Worm (Caenorhabditis elegans) whole organism, young adult: ENCODE data around the gene C48B4.3.
A peak's percentile ranks its signal among the peaks of the same experiment; 100 is the strongest.

Source experiments
- B0035.1 ChIP-seq: sonication (generic microtip); optimal IDR thresholded peaks from 2 replicates; lab custom pipeline; 2016; ENCODE audit warnings: missing genetic modification characterization, mild to moderate bottlenecking, missing compliant biosample characterization, missing genotype, missing genetic modification reagents
- B0336.3 ChIP-seq: fragments of 200-800 bp; sonication (Bioruptor generic); IDR thresholded peaks from 2 replicates; pipeline ENCODE4 v1.3.6; 2022; ENCODE audit warnings: missing genetic modification characterization, missing compliant biosample characterization
- F10E7.11 ChIP-seq: sonication (generic microtip); optimal IDR thresholded peaks from 2 replicates; lab custom pipeline; 2017; ENCODE audit warnings: mild to moderate bottlenecking, missing genetic modification characterization, moderate library complexity, missing compliant biosample characterization
- F23B12.7 ChIP-seq: sonication (generic microtip); optimal IDR thresholded peaks from 2 replicates; lab custom pipeline; 2017; ENCODE audit warnings: missing genetic modification characterization, mild to moderate bottlenecking, missing compliant biosample characterization, antibody characterized with exemption, moderate library complexity; ENCODE audit not compliant: insufficient read depth
- F39B2.1 ChIP-seq: fragments of 200-800 bp; sonication (Bioruptor generic); IDR thresholded peaks from 2 replicates; pipeline ENCODE4 v1.3.6; 2022; ENCODE audit warnings: missing genetic modification reagents, missing genetic modification characterization, missing compliant biosample characterization
- F57A8.1 ChIP-seq: fragments of 200-800 bp; sonication (Bioruptor generic); optimal IDR thresholded peaks from 2 replicates; lab custom pipeline; 2018; ENCODE audit warnings: mild to moderate bottlenecking, missing genetic modification characterization, moderate library complexity, missing compliant biosample characterization
- T07F8.4 ChIP-seq: sonication (generic microtip); optimal IDR thresholded peaks from 2 replicates; lab custom pipeline; 2016; ENCODE audit warnings: mild to moderate bottlenecking, missing genetic modification characterization, moderate library complexity, missing compliant biosample characterization
- Y53F4B.3 ChIP-seq: fragments of 200-800 bp; sonication (Bioruptor generic); IDR thresholded peaks from 2 replicates; pipeline ENCODE4 v1.3.6; 2022; ENCODE audit warnings: missing genetic modification reagents, missing genetic modification characterization, missing compliant biosample characterization
- Y56A3A.18 ChIP-seq: fragments of 200-800 bp; sonication (Bioruptor generic); IDR thresholded peaks from 2 replicates; pipeline ENCODE4 v1.3.6; 2022; ENCODE audit warnings: missing genetic modification reagents, missing genetic modification characterization, missing compliant biosample characterization
- akir-1 ChIP-seq: fragments of 200-800 bp; sonication (Bioruptor generic); optimal IDR thresholded peaks from 2 replicates; lab custom pipeline; 2018; ENCODE audit warnings: mild to moderate bottlenecking, missing genetic modification characterization, moderate library complexity, missing compliant biosample characterization
- aptf-3 ChIP-seq: fragments of 200-800 bp; sonication (Bioruptor generic); IDR thresholded peaks from 2 replicates; pipeline ENCODE4 v1.3.6; 2022; ENCODE audit warnings: missing genetic modification characterization, missing compliant biosample characterization
- atf-7 ChIP-seq: sonication (generic microtip); optimal IDR thresholded peaks from 2 replicates; lab custom pipeline; 2017; ENCODE audit warnings: mild to moderate bottlenecking, missing genetic modification characterization, missing compliant biosample characterization
- attf-5 ChIP-seq: fragments of 200-800 bp; sonication (Bioruptor generic); optimal IDR thresholded peaks from 2 replicates; lab custom pipeline; 2018; ENCODE audit warnings: mild to moderate bottlenecking, missing genetic modification characterization, missing compliant biosample characterization
- cebp-1 ChIP-seq, 2 experiments: fragments of 200-800 bp in 1 of 2; sonication (Bioruptor generic) in 1 of 2; sonication (generic microtip) in 1 of 2; IDR thresholded peaks in 1 of 2; optimal IDR thresholded peaks in 1 of 2; 2 replicates each; pipeline versions ENCODE4 v1.3.6 to Lab custom; 2017 to 2022; ENCODE audit warnings: missing compliant biosample characterization in 2 of 2, missing genetic modification characterization in 2 of 2, mild to moderate bottlenecking in 1 of 2, missing genetic modification reagents in 1 of 2, moderate library complexity in 1 of 2
- cebp-2 ChIP-seq: fragments of 200-800 bp; sonication (Bioruptor generic); IDR thresholded peaks from 2 replicates; pipeline ENCODE4 v1.3.6; 2022; ENCODE audit warnings: missing genetic modification characterization, missing compliant biosample characterization
- ceh-100 ChIP-seq: fragments of 200-800 bp; sonication (Bioruptor generic); IDR thresholded peaks from 2 replicates; pipeline ENCODE4 v1.3.6; 2022; ENCODE audit warnings: missing genetic modification reagents, missing genetic modification characterization, missing compliant biosample characterization
- ceh-27 ChIP-seq: fragments of 200-800 bp; sonication (Bioruptor generic); optimal IDR thresholded peaks from 2 replicates; lab custom pipeline; 2018; ENCODE audit warnings: mild to moderate bottlenecking, missing genetic modification characterization, moderate library complexity, missing compliant biosample characterization
- ceh-40 ChIP-seq: fragments of 200-800 bp; sonication (Bioruptor generic); IDR thresholded peaks from 2 replicates; pipeline ENCODE4 v1.3.6; 2022; ENCODE audit warnings: missing genetic modification characterization, missing compliant biosample characterization
- ceh-58 ChIP-seq: fragments of 200-800 bp; sonication (Bioruptor generic); IDR thresholded peaks from 2 replicates; pipeline ENCODE4 v1.3.6; 2022; ENCODE audit warnings: missing genetic modification characterization, missing compliant biosample characterization
- ceh-91 ChIP-seq: fragments of 200-800 bp; sonication (Bioruptor generic); IDR thresholded peaks from 2 replicates; pipeline ENCODE4 v1.3.6; 2022; ENCODE audit warnings: missing genetic modification reagents, missing genetic modification characterization, missing compliant biosample characterization
- die-1 ChIP-seq: sonication (generic microtip); optimal IDR thresholded peaks from 2 replicates; lab custom pipeline; 2016; ENCODE audit warnings: missing genotype, mild to moderate bottlenecking, missing genetic modification characterization, missing compliant biosample characterization
- dox-1 ChIP-seq: fragments of 200-800 bp; sonication (Bioruptor generic); IDR thresholded peaks from 2 replicates; pipeline ENCODE4 v1.3.6; 2022; ENCODE audit warnings: missing genetic modification reagents, missing genetic modification characterization, missing compliant biosample characterization
- efl-1 ChIP-seq: fragments of 150-350 bp; optimal IDR thresholded peaks from 2 replicates; lab custom pipeline; 2014; ENCODE audit warnings: missing biosample characterization, missing genetic modification reagents, missing genetic modification characterization
- ets-4 ChIP-seq: fragments of 200-800 bp; sonication (Bioruptor generic); optimal IDR thresholded peaks from 2 replicates; lab custom pipeline; 2018; ENCODE audit warnings: mild to moderate bottlenecking, missing genetic modification characterization, missing compliant biosample characterization
- gei-17 ChIP-seq: fragments of 200-800 bp; sonication (Bioruptor generic); optimal IDR thresholded peaks from 2 replicates; lab custom pipeline; 2018; ENCODE audit warnings: mild to moderate bottlenecking, missing genetic modification characterization, missing compliant biosample characterization
- hsf-1 ChIP-seq: fragments of 200-800 bp; sonication (Bioruptor generic); IDR thresholded peaks from 2 replicates; pipeline ENCODE4 v1.3.6; 2022; ENCODE audit warnings: missing genetic modification reagents, missing genetic modification characterization, missing compliant biosample characterization
- let-526 ChIP-seq: fragments of 200-800 bp; sonication (Bioruptor generic); IDR thresholded peaks from 2 replicates; pipeline ENCODE4 v1.3.6; 2022; ENCODE audit warnings: missing genetic modification reagents, missing genetic modification characterization, missing compliant biosample characterization
- lin-26 ChIP-seq: fragments of 200-800 bp; sonication (Bioruptor generic); IDR thresholded peaks from 2 replicates; pipeline ENCODE4 v1.3.6; 2022; ENCODE audit warnings: missing genetic modification reagents, missing genetic modification characterization, missing compliant biosample characterization
- lsy-27 ChIP-seq: sonication (generic microtip); optimal IDR thresholded peaks from 2 replicates; lab custom pipeline; 2017; ENCODE audit warnings: missing genetic modification characterization, mild to moderate bottlenecking, missing compliant biosample characterization, antibody characterized with exemption, missing genotype, borderline replicate concordance; ENCODE audit not compliant: insufficient read depth
- mcd-1 ChIP-seq: fragments of 200-800 bp; sonication (Bioruptor generic); IDR thresholded peaks from 2 replicates; pipeline ENCODE4 v1.3.6; 2022; ENCODE audit warnings: missing genetic modification reagents, missing genetic modification characterization, missing compliant biosample characterization
- nfya-2 ChIP-seq: fragments of 200-800 bp; sonication (Bioruptor generic); IDR thresholded peaks from 2 replicates; pipeline ENCODE4 v1.3.6; 2022; ENCODE audit warnings: missing genetic modification reagents, missing genetic modification characterization, missing compliant biosample characterization
- nhr-120 ChIP-seq: fragments of 200-800 bp; sonication (Bioruptor generic); IDR thresholded peaks from 2 replicates; pipeline ENCODE4 v1.3.6; 2022; ENCODE audit warnings: missing genetic modification characterization, missing compliant biosample characterization
- nhr-179 ChIP-seq: sonication (generic microtip); optimal IDR thresholded peaks from 2 replicates; lab custom pipeline; 2016; ENCODE audit warnings: mild to moderate bottlenecking, missing genetic modification characterization, missing compliant biosample characterization
- nhr-80 ChIP-seq: sonication (generic microtip); optimal IDR thresholded peaks from 2 replicates; lab custom pipeline; 2016; ENCODE audit warnings: missing genetic modification characterization, missing compliant biosample characterization
- repo-1 ChIP-seq: sonication (generic microtip); optimal IDR thresholded peaks from 2 replicates; lab custom pipeline; 2017; ENCODE audit warnings: mild to moderate bottlenecking, missing genetic modification characterization, missing compliant biosample characterization
- somi-1 ChIP-seq: fragments of 200-800 bp; sonication (Bioruptor generic); optimal IDR thresholded peaks from 2 replicates; lab custom pipeline; 2018; ENCODE audit warnings: mild to moderate bottlenecking, missing genetic modification characterization, missing compliant biosample characterization
- tbp1 ChIP-seq: fragments of 200-800 bp; sonication (Bioruptor generic); optimal IDR thresholded peaks from 2 replicates; lab custom pipeline; 2018; ENCODE audit warnings: mild to moderate bottlenecking, missing genetic modification characterization, missing compliant biosample characterization
- tbx-9 ChIP-seq: sonication (generic microtip); optimal IDR thresholded peaks from 2 replicates; lab custom pipeline; 2016; ENCODE audit warnings: borderline replicate concordance, missing genetic modification characterization, inconsistent platforms, missing compliant biosample characterization
- zfh-2 ChIP-seq: fragments of 200-800 bp; sonication (Bioruptor generic); conservative IDR thresholded peaks from 2 replicates; pipeline ENCODE4 v1.3.6; 2022; ENCODE audit warnings: missing genetic modification reagents, missing genetic modification characterization, missing compliant biosample characterization
- ztf-6 ChIP-seq: fragments of 200-800 bp; sonication (Bioruptor generic); IDR thresholded peaks from 2 replicates; pipeline ENCODE4 v1.3.6; 2022; ENCODE audit warnings: missing genetic modification reagents, missing genetic modification characterization, missing compliant biosample characterization

C48B4.3 gene

ce11 chrIII:9597044-9597443 lies 14.9 kb upstream of the C48B4.3 start, which contains the start of gene C48B4.12:
C48B4.12 (plus strand) TSS chrIII:9597344.
- TF ChIP-seq F39B2.1 (GFP tag; lab: Robert Waterston, UW) (no peak), repo-1 (tag; lab: Kevin White, UChicago) (no peak)
- TF ChIP-seq, all 124 proteins: peak for 0

- TF ChIP-seq akir-1 (GFP tag; lab: Kevin White, UChicago): no peak
- no peak for TF ChIP-seq repo-1 (tag; lab: Kevin White, UChicago)
- no peak for TF ChIP-seq dox-1
- TF ChIP-seq lin-26 (GFP tag; lab: Robert Waterston, UW): no peak
- TF ChIP-seq nfya-2 (GFP tag; lab: Robert Waterston, UW): no peak
- TF ChIP-seq aptf-3: no peak
Measured at ce11 chrIII:9595563-9595962, 13.4 kb upstream of the C48B4.3 start, which contains the start of gene rom-2. rom-2 (minus strand) TSS chrIII:9595663.

- TF ChIP-seq Y56A3A.18 (GFP tag; lab: Robert Waterston, UW) (no peak), die-1 (tag; lab: Kevin White, UChicago) (no peak), nhr-80 (peak; percentile 78), tbx-9 (tag; lab: Kevin White, UChicago) (no peak), F23B12.7 (no peak)
Measured at ce11 chrIII:9592118-9592517, 9.9 kb upstream of the C48B4.3 start, which contains the start of gene acox-1.5. acox-1.5 (minus strand) TSS chrIII:9592192.

ce11 chrIII:9590212-9590611 lies 8.0 kb upstream of the C48B4.3 start:
- TF ChIP-seq cebp-1 (GFP tag; IDR thresholded peaks at IDR 0.05; lab: Robert Waterston, UW) (no peak), cebp-1 (tag; optimal IDR thresholded peaks at IDR 0.05; lab: Kevin White, UChicago) (peak; percentile 54), efl-1 (GFP tag; lab: Kevin White, UChicago) (no peak), ets-4 (peak; percentile 24), ceh-58 (GFP tag; lab: Robert Waterston, UW) (no peak), B0035.1 (tag; lab: Kevin White, UChicago) (no peak), F57A8.1 (GFP tag; lab: Kevin White, UChicago) (no peak), nhr-80 (peak; percentile 80), ceh-27 (no peak), Y56A3A.18 (GFP tag; lab: Robert Waterston, UW) (no peak), atf-7 (tag; lab: Kevin White, UChicago) (no peak), T07F8.4 (no peak)

ce11 chrIII:9585314-9585713 lies 3.1 kb upstream of the C48B4.3 start:
- TF ChIP-seq ztf-6 (no peak), B0336.3 (GFP tag; lab: Robert Waterston, UW) (no peak), ets-4 (no peak), lsy-27 (tag; lab: Kevin White, UChicago) (no peak), somi-1 (GFP tag; lab: Kevin White, UChicago) (no peak), Y53F4B.3 (no peak), cebp-2 (no peak), F10E7.11 (tag; lab: Kevin White, UChicago) (no peak), hsf-1 (GFP tag; lab: Robert Waterston, UW) (no peak), F57A8.1 (GFP tag; lab: Kevin White, UChicago) (no peak), mcd-1 (no peak)
- TF ChIP-seq, all 124 proteins: peak for 0

- TF ChIP-seq ceh-91 (GFP tag; lab: Robert Waterston, UW) (no peak), nhr-179 (tag; lab: Kevin White, UChicago) (no peak), nhr-120 (GFP tag; lab: Robert Waterston, UW) (no peak), gei-17 (no peak), let-526 (no peak), ceh-27 (no peak), ceh-40 (GFP tag; lab: Robert Waterston, UW) (no peak), attf-5 (GFP tag; lab: Kevin White, UChicago) (no peak), ceh-100 (GFP tag; lab: Robert Waterston, UW) (no peak), nfya-2 (GFP tag; lab: Robert Waterston, UW) (no peak), ets-4 (no peak), tbp1 (no peak), hsf-1 (GFP tag; lab: Robert Waterston, UW) (no peak), zfh-2 (GFP tag; lab: Robert Waterston, UW) (no peak)
Measured at ce11 chrIII:9583224-9583623, 1.0 kb upstream of the C48B4.3 start.
